Fruit fly (Drosophila melanogaster) whole organism, pupa: ENCODE measurements around the gene CG32148.

Experiments
- CG12605 ChIP-seq: fragments of 200-800 bp; sonication (Bioruptor generic); IDR thresholded peaks from 2 replicates; pipeline ENCODE4 v1.3.6; 2022; ENCODE audit warnings: missing biosample characterization, missing genetic modification characterization
- EcR ChIP-seq: fragments of 200-800 bp; sonication (Bioruptor generic); optimal IDR thresholded peaks from 3 replicates; lab custom pipeline; 2019; ENCODE audit warnings: missing biosample characterization, missing genetic modification characterization, mild to moderate bottlenecking, moderate library complexity, missing genetic modification reagents
- Snoo ChIP-seq: fragments of 200-800 bp; sonication (Bioruptor generic); optimal IDR thresholded peaks from 3 replicates; lab custom pipeline; 2017; ENCODE audit warnings: missing biosample characterization, mild to moderate bottlenecking, missing genetic modification characterization, inconsistent platforms

DNA sequence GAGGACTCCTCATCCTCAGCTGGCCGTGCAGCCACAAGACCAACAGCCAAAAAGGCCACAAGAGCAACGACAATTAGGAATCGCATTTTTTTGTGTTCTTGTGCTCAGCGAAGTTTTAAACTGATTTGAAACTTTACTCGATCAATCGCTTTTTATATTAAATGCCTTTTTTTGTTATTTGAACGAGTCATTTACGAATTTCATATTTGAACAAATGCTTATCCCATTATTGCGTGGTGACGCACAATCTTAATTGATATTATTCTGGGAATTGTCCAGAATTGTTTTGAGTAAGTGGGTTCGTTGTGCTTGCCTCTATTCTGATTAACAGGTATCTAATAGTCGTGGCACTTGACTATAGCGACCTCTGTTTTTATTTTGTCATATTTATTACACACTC, 29.1 kb downstream of the CG32148 start, which contains the start of gene CG13461:
- TF ChIP-seq EcR (no peak), Snoo (tag; lab: Kevin White, UChicago) (no peak), CG12605 (GFP tag; lab: Robert Waterston, UW) (no peak)
